Fruit fly (Drosophila melanogaster) whole organism, wandering third instar larva: ENCODE data around the gene Upf2.

ENCODE experiments used
- CG9705 ChIP-seq: fragments of 200-800 bp; sonication (Bioruptor generic); optimal IDR thresholded peaks from 2 replicates; lab custom pipeline; 2018; ENCODE audit warnings: missing biosample characterization, mild to moderate bottlenecking, missing genetic modification characterization
- CrebA ChIP-seq: fragments of 200-800 bp; sonication (Bioruptor generic); optimal IDR thresholded peaks from 2 replicates; lab custom pipeline; 2016; ENCODE audit warnings: missing biosample characterization, mild to moderate bottlenecking, missing genetic modification characterization, borderline replicate concordance
- Dif ChIP-seq: fragments of 200-275, 200-300 bp; sonication (Bioruptor generic); optimal IDR thresholded peaks from 2 replicates; lab custom pipeline; 2018; ENCODE audit warnings: missing biosample characterization, missing genetic modification characterization; ENCODE audit not compliant: partially characterized antibody
- GATAd ChIP-seq: sonication (Bioruptor generic); optimal IDR thresholded peaks from 2 replicates; lab custom pipeline; 2016; ENCODE audit warnings: missing biosample characterization, missing genetic modification characterization
- Hnf4 ChIP-seq: fragments of 200-800 bp; sonication (Bioruptor generic); optimal IDR thresholded peaks from 2 replicates; lab custom pipeline; 2016; ENCODE audit warnings: missing biosample characterization, mild to moderate bottlenecking, missing genetic modification characterization
- Rel ChIP-seq, 2 experiments: fragments of 200-800 bp; sonication (Bioruptor generic) in 1 of 2; optimal IDR thresholded peaks; 2 replicates in 1 of 2; 3 replicates in 1 of 2; lab custom pipeline; 2016 to 2019; ENCODE audit warnings: mild to moderate bottlenecking in 2 of 2, missing biosample characterization in 2 of 2, missing genetic modification characterization in 2 of 2, moderate library complexity in 1 of 2
- Sp1 ChIP-seq: fragments of 200-800 bp; sonication (Bioruptor generic); optimal IDR thresholded peaks from 3 replicates; lab custom pipeline; 2019; ENCODE audit warnings: missing biosample characterization, mild to moderate bottlenecking, missing genetic modification characterization, moderate library complexity
- fru ChIP-seq: fragments of 200-800 bp; sonication (Bioruptor generic); optimal IDR thresholded peaks from 3 replicates; lab custom pipeline; 2016; ENCODE audit warnings: missing biosample characterization, mild to moderate bottlenecking, missing genetic modification characterization
- jim ChIP-seq: fragments of 175-275, 200-325 bp; sonication (Bioruptor generic); optimal IDR thresholded peaks from 2 replicates; lab custom pipeline; 2016; ENCODE audit warnings: missing biosample characterization, mild to moderate bottlenecking, missing genetic modification characterization
- usp ChIP-seq: fragments of >200 bp; optimal IDR thresholded peaks from 2 replicates; lab custom pipeline; 2017; ENCODE audit warnings: missing biosample characterization, missing genetic modification characterization

DNA sequence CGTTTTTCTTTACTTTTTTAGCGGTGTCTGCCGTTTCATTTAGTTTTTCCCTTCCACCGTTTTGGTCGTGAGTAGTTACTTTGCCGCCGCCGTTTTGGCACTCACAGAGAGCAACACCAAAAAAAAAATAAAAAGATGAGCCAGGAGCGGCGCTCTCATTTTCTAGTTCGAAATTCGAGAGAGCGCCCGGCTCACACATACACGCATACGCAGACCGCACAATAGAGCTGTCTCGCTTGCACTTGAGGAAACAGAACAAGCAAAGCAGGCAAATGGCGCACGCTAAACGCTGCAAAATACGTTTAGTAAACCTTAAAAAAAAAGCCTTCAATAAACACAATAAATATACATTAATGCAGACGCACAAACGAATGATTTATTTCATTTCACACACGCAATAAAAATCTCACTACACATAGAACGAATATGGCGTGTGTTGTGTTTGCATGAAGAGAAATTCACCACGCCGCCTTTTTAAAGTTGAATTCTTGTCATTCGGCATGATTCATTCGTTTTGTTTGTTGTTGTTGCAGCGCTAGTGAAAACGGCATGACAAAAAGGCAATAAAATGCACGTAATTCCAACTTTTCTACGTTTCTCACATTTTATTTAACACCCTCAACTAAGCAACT lies 18.6 kb downstream of the Upf2 start:
- no peak for TF ChIP-seq GATAd (GFP tag; lab: Kevin White, UChicago)
- TF ChIP-seq CrebA (GFP tag; lab: Kevin White, UChicago), result no peak
- no peak for TF ChIP-seq Sp1 (GFP tag; lab: Kevin White, UChicago)
- TF ChIP-seq usp, result no peak
- TF ChIP-seq jim, result no peak
- no peak for TF ChIP-seq Hnf4 (GFP tag; lab: Kevin White, UChicago)
- TF ChIP-seq CG9705 (GFP tag; lab: Kevin White, UChicago), result no peak
- peak; percentile 83 for TF ChIP-seq Dif (GFP tag; lab: Kevin White, UChicago)
- no peak for TF ChIP-seq fru (GFP tag; lab: Kevin White, UChicago)
- no peak for TF ChIP-seq Rel (GFP tag; optimal IDR thresholded peaks at IDR 0.05; lab: Kevin White, UChicago)
- no peak for TF ChIP-seq Rel (tag; optimal IDR thresholded peaks at IDR 0.05; lab: Kevin White, UChicago)
